Fruit fly (Drosophila melanogaster) whole organism, embryonic: ENCODE results near the gene ato.
A peak's percentile ranks its signal among the peaks of the same experiment; 100 is the strongest.

Experiments used
- Atf3 ChIP-seq: fragments of 200-800 bp; sonication (Bioruptor generic); optimal IDR thresholded peaks from 3 replicates; lab custom pipeline; 2016; ENCODE audit warnings: missing biosample characterization, missing genetic modification characterization
- Awh ChIP-seq: fragments of 200-800 bp; sonication (Bioruptor generic); IDR thresholded peaks from 2 replicates; pipeline ENCODE4, ENCODE4 v1.3.6; 2022; ENCODE audit warnings: missing biosample characterization, missing genetic modification characterization
- B-H2 ChIP-seq: fragments of 200-800 bp; sonication (Bioruptor generic); optimal IDR thresholded peaks from 2 replicates; lab custom pipeline; 2018; ENCODE audit warnings: missing biosample characterization, mild to moderate bottlenecking, missing genetic modification characterization
- CG11247 ChIP-seq: fragments of 200-800 bp; sonication (Bioruptor generic); IDR thresholded peaks from 2 replicates; pipeline ENCODE4 v1.3.6; 2022; ENCODE audit warnings: missing biosample characterization, missing genetic modification characterization
- CG12391 ChIP-seq: fragments of 200-800 bp; sonication (Bioruptor generic); optimal IDR thresholded peaks from 3 replicates; lab custom pipeline; 2018; ENCODE audit warnings: missing biosample characterization, mild to moderate bottlenecking, missing genetic modification characterization, moderate library complexity
- CG14710 ChIP-seq: fragments of 200-800 bp; sonication (Bioruptor generic); optimal IDR thresholded peaks from 3 replicates; lab custom pipeline; 2019; ENCODE audit warnings: missing biosample characterization, mild to moderate bottlenecking, missing genetic modification characterization, moderate library complexity
- CG15696 ChIP-seq: fragments of 200-800 bp; sonication (Bioruptor generic); optimal IDR thresholded peaks from 2 replicates; lab custom pipeline; 2019; ENCODE audit warnings: missing biosample characterization, mild to moderate bottlenecking, missing genetic modification characterization, moderate library complexity
- CG17612 ChIP-seq: fragments of 200-800 bp; sonication (Bioruptor generic); IDR thresholded peaks from 2 replicates; pipeline ENCODE4 v1.3.6; 2022; ENCODE audit warnings: missing biosample characterization, missing genetic modification characterization
- CG4282 ChIP-seq: fragments of 200-800 bp; sonication (Bioruptor generic); optimal IDR thresholded peaks from 2 replicates; lab custom pipeline; 2016; ENCODE audit warnings: missing biosample characterization, missing genetic modification characterization
- CG6689 ChIP-seq: fragments of 200-800 bp; sonication (Bioruptor generic); IDR thresholded peaks from 2 replicates; pipeline ENCODE4 v1.3.6; 2022; ENCODE audit warnings: missing biosample characterization, missing genetic modification characterization
- CG7372 ChIP-seq: fragments of 200-800 bp; sonication (Bioruptor generic); IDR thresholded peaks from 2 replicates; pipeline ENCODE4 v1.3.6; 2022; ENCODE audit warnings: missing biosample characterization, missing genetic modification characterization
- CG7556 ChIP-seq: fragments of 200-800 bp; sonication (Bioruptor generic); optimal IDR thresholded peaks from 2 replicates; lab custom pipeline; 2017; ENCODE audit warnings: missing biosample characterization, mild to moderate bottlenecking, missing genetic modification characterization
- CG7928 ChIP-seq: fragments of 200-800 bp; sonication (Bioruptor generic); optimal IDR thresholded peaks from 2 replicates; lab custom pipeline; 2017; ENCODE audit warnings: missing biosample characterization, mild to moderate bottlenecking, missing genetic modification characterization
- CG9437 ChIP-seq: fragments of 200-800 bp; sonication (Bioruptor generic); optimal IDR thresholded peaks from 2 replicates; lab custom pipeline; 2018; ENCODE audit warnings: missing biosample characterization, mild to moderate bottlenecking, missing genetic modification characterization
- CHES-1-like ChIP-seq: fragments of 200-800 bp; sonication (Bioruptor generic); optimal IDR thresholded peaks from 2 replicates; lab custom pipeline; 2016; ENCODE audit warnings: missing biosample characterization, missing genetic modification characterization
- CoRest ChIP-seq: fragments of 200-800 bp; sonication (Bioruptor generic); optimal IDR thresholded peaks from 3 replicates; lab custom pipeline; 2018; ENCODE audit warnings: missing biosample characterization, mild to moderate bottlenecking, missing genetic modification characterization, moderate library complexity
- ERR ChIP-seq: fragments of 200-800 bp; sonication (Bioruptor generic); optimal IDR thresholded peaks from 2 replicates; lab custom pipeline; 2016; ENCODE audit warnings: missing biosample characterization, missing genetic modification characterization
- Fer3 ChIP-seq: fragments of 200-800 bp; sonication (Bioruptor generic); optimal IDR thresholded peaks from 2 replicates; lab custom pipeline; 2018; ENCODE audit warnings: missing biosample characterization, mild to moderate bottlenecking, missing genetic modification characterization, moderate library complexity
- Gug ChIP-seq: fragments of 200-800 bp; sonication (Bioruptor generic); IDR thresholded peaks from 4 replicates; pipeline ENCODE4 v1.3.6; 2022; ENCODE audit warnings: missing biosample characterization, missing genetic modification characterization
- HLHmδ ChIP-seq: fragments of 200-800 bp; sonication (Bioruptor generic); optimal IDR thresholded peaks from 2 replicates; lab custom pipeline; 2018; ENCODE audit warnings: missing biosample characterization, mild to moderate bottlenecking, missing genetic modification characterization, moderate library complexity
- Hmx ChIP-seq: fragments of 200-800 bp; sonication (Bioruptor generic); optimal IDR thresholded peaks from 2 replicates; lab custom pipeline; 2016; ENCODE audit warnings: missing biosample characterization, missing genetic modification characterization
- Hr78 ChIP-seq, 2 experiments: fragments of 200-800 bp in 1 of 2; fragments of >200 bp in 1 of 2; sonication (Bioruptor generic) in 1 of 2; optimal IDR thresholded peaks; 2 replicates each; lab custom pipeline; 2017 to 2019; ENCODE audit warnings: missing biosample characterization in 2 of 2, missing genetic modification characterization in 2 of 2, mild to moderate bottlenecking in 1 of 2, moderate library complexity in 1 of 2
- Jarid2 ChIP-seq: fragments of 200-800 bp; sonication (Bioruptor generic); optimal IDR thresholded peaks from 3 replicates; lab custom pipeline; 2017; ENCODE audit warnings: mild to moderate bottlenecking, missing biosample characterization, missing genetic modification reagents, missing genetic modification characterization
- MESR4 ChIP-seq: fragments of 200-800 bp; sonication (Bioruptor generic); optimal IDR thresholded peaks from 2 replicates; lab custom pipeline; 2018; ENCODE audit warnings: missing biosample characterization, mild to moderate bottlenecking, missing genetic modification characterization, moderate library complexity
- Med ChIP-seq: fragments of 200-800 bp; sonication (Bioruptor generic); peaks from one replicate; lab custom pipeline; 2016; ENCODE audit warnings: missing biosample characterization, missing genetic modification characterization, mild to moderate bottlenecking, inconsistent platforms, moderate library complexity
- Myb ChIP-seq: fragments of 200-800 bp; sonication (Bioruptor generic); optimal IDR thresholded peaks from 2 replicates; lab custom pipeline; 2016; ENCODE audit warnings: missing biosample characterization, missing genetic modification characterization
- Nf-YB ChIP-seq: fragments of 200-800 bp; sonication (Bioruptor generic); optimal IDR thresholded peaks from 3 replicates; lab custom pipeline; 2019; ENCODE audit warnings: missing biosample characterization, mild to moderate bottlenecking, missing genetic modification characterization, moderate library complexity
- Opbp ChIP-seq: fragments of 200-800 bp; sonication (Bioruptor generic); IDR thresholded peaks from 3 replicates; pipeline ENCODE4 v1.3.6; 2022; ENCODE audit warnings: missing biosample characterization, missing genetic modification characterization; ENCODE audit not compliant: partially characterized antibody
- Pdp1 ChIP-seq, 2 experiments: fragments of 200-800 bp; sonication (Bioruptor generic); optimal IDR thresholded peaks; 3 replicates each; lab custom pipeline; 2016; ENCODE audit warnings: missing biosample characterization in 2 of 2, missing genetic modification characterization in 2 of 2, mild to moderate bottlenecking in 1 of 2, moderate library complexity in 1 of 2
- Ptx1 ChIP-seq: fragments of 200-800 bp; sonication (Bioruptor generic); IDR thresholded peaks from 2 replicates; pipeline ENCODE4 v1.3.6; 2022; ENCODE audit warnings: missing biosample characterization, missing genetic modification characterization
- Ravus ChIP-seq: fragments of 200-800 bp; sonication (Bioruptor generic); IDR thresholded peaks from 2 replicates; pipeline ENCODE4 v1.3.6; 2022; ENCODE audit warnings: missing biosample characterization, missing genetic modification characterization
- Stat92E ChIP-seq, 3 experiments: fragments of >200 bp in 2 of 3; fragments of 200-800 bp in 1 of 3; sonication (Bioruptor generic) in 1 of 3; optimal IDR thresholded peaks; 2 replicates each; lab custom pipeline; 2017 to 2019; ENCODE audit warnings: missing biosample characterization in 3 of 3, missing genetic modification characterization in 3 of 3, mild to moderate bottlenecking in 1 of 3, moderate library complexity in 1 of 3
- Taf1 ChIP-seq: fragments of 200-800 bp; sonication (Bioruptor generic); IDR thresholded peaks from 2 replicates; pipeline ENCODE4 v1.3.6; 2022; ENCODE audit warnings: missing biosample characterization, missing genetic modification characterization
- ase ChIP-seq: fragments of 200-800 bp; sonication (Bioruptor generic); IDR thresholded peaks from 3 replicates; pipeline ENCODE4 v1.3.6; 2022; ENCODE audit warnings: missing biosample characterization, missing genetic modification characterization
- ash1 ChIP-seq: fragments of 200-800 bp; sonication (Bioruptor generic); optimal IDR thresholded peaks from 2 replicates; lab custom pipeline; 2018; ENCODE audit warnings: missing biosample characterization, mild to moderate bottlenecking, missing genetic modification characterization
- ato ChIP-seq: fragments of 200-800 bp; sonication (Bioruptor generic); IDR thresholded peaks from 2 replicates; pipeline ENCODE4 v1.3.6; 2022; ENCODE audit warnings: missing biosample characterization, missing genetic modification characterization; ENCODE audit not compliant: partially characterized antibody
- cad ChIP-seq: fragments of >200 bp; optimal IDR thresholded peaks from 2 replicates; lab custom pipeline; 2017; ENCODE audit warnings: missing biosample characterization, missing genetic modification characterization
- crol ChIP-seq: fragments of 200-800 bp; sonication (Bioruptor generic); IDR thresholded peaks from 2 replicates; pipeline ENCODE4 v1.3.6; 2022; ENCODE audit warnings: missing biosample characterization, missing genetic modification characterization
- da ChIP-seq: fragments of 200-800 bp; sonication (Bioruptor generic); optimal IDR thresholded peaks from 2 replicates; lab custom pipeline; 2016; ENCODE audit warnings: missing biosample characterization, missing genetic modification characterization
- dmrt99B ChIP-seq: fragments of 200-800 bp; sonication (Bioruptor generic); optimal IDR thresholded peaks from 2 replicates; lab custom pipeline; 2018; ENCODE audit warnings: missing biosample characterization, mild to moderate bottlenecking, missing genetic modification characterization, moderate library complexity
- dpn ChIP-seq, 2 experiments: fragments of 200-800 bp; sonication (Bioruptor generic); optimal IDR thresholded peaks; 3 replicates each; lab custom pipeline; 2016; ENCODE audit warnings: missing biosample characterization in 2 of 2, missing genetic modification characterization in 2 of 2
- en ChIP-seq: fragments of 200-800 bp; sonication (Bioruptor generic); optimal IDR thresholded peaks from 2 replicates; lab custom pipeline; 2016; ENCODE audit warnings: missing biosample characterization, missing genetic modification characterization
- ewg ChIP-seq: fragments of 200-800 bp; sonication (Bioruptor generic); optimal IDR thresholded peaks from 3 replicates; lab custom pipeline; 2017; ENCODE audit warnings: mild to moderate bottlenecking, missing biosample characterization, missing genetic modification reagents, missing genetic modification characterization
- ftz-f1 ChIP-seq: fragments of 200-800 bp; sonication (Bioruptor generic); optimal IDR thresholded peaks from 2 replicates; lab custom pipeline; 2016; ENCODE audit warnings: missing biosample characterization, missing genetic modification characterization
- gem ChIP-seq: fragments of 200-800 bp; sonication (Bioruptor generic); optimal IDR thresholded peaks from 2 replicates; lab custom pipeline; 2019; ENCODE audit warnings: missing biosample characterization, mild to moderate bottlenecking, missing genetic modification characterization, moderate library complexity
- gfzf ChIP-seq: fragments of 200-800 bp; sonication (Bioruptor generic); optimal IDR thresholded peaks from 2 replicates; lab custom pipeline; 2016; ENCODE audit warnings: missing biosample characterization, mild to moderate bottlenecking, missing genetic modification characterization, moderate library complexity
- inv ChIP-seq: fragments of 200-800 bp; sonication (Bioruptor generic); IDR thresholded peaks from 2 replicates; pipeline ENCODE4 v1.3.6; 2022; ENCODE audit warnings: missing biosample characterization, missing genetic modification characterization; ENCODE audit not compliant: partially characterized antibody
- pb ChIP-seq: fragments of 200-800 bp; sonication (Bioruptor generic); optimal IDR thresholded peaks from 3 replicates; lab custom pipeline; 2016; ENCODE audit warnings: missing biosample characterization, missing genetic modification characterization
- pho ChIP-seq: fragments of 200-800 bp; sonication (Bioruptor generic); optimal IDR thresholded peaks from 2 replicates; lab custom pipeline; 2016; ENCODE audit warnings: missing biosample characterization, missing genetic modification characterization
- salm ChIP-seq: fragments of 200-800 bp; sonication (Bioruptor generic); optimal IDR thresholded peaks from 2 replicates; lab custom pipeline; 2018; ENCODE audit warnings: missing biosample characterization, mild to moderate bottlenecking, missing genetic modification characterization
- sima ChIP-seq: fragments of 200-800 bp; sonication (Bioruptor generic); optimal IDR thresholded peaks from 2 replicates; lab custom pipeline; 2016; ENCODE audit warnings: missing biosample characterization, missing genetic modification characterization

The ato gene

DNA sequence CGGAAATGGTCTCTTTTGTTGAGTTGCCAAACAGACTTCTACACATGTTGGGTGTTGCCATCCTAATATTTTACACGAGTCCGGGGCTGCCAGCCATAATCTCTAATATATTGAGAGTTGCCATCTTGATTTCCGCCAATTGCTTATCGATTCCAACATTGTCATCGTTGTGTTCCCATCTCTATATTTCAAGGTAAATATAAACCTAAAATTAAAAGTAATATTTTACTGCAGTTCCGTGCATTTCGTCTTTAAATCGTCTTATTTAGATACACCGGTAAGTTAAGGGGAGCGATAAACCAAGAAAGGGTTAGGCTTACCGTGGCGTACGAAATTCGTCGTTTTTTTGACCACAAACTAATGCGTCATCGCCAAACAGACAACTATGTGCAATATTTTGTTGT, 44.5 kb upstream of the ato start, which contains the start of gene PolI (continued):
- TF ChIP-seq HLHmδ (no peak), CHES-1-like (GFP tag; lab: Kevin White, UChicago) (peak; percentile 27), Atf3 (no peak), CoRest (peak; percentile 41), crol (GFP tag; lab: Robert Waterston, UW) (no peak), Fer3 (tag; lab: Kevin White, UChicago) (no peak), Hr78 (GFP tag; optimal IDR thresholded peaks at IDR 0.05; lab: Kevin White, UChicago) (no peak), ERR (GFP tag; lab: Kevin White, UChicago) (no peak), Gug (GFP tag; lab: Robert Waterston, UW) (no peak), CG7928 (GFP tag; lab: Kevin White, UChicago) (no peak), Opbp (GFP tag; lab: Robert Waterston, UW) (peak; percentile 59; the same call in 2 of the 3 replicates), Taf1 (no peak), ash1 (GFP tag; lab: Kevin White, UChicago) (no peak), Ptx1 (GFP tag; lab: Robert Waterston, UW) (no peak), CG15696 (tag; lab: Kevin White, UChicago) (peak; percentile 35), CG11247 (no peak), Jarid2 (GFP tag; lab: Kevin White, UChicago) (no peak), Nf-YB (GFP tag; lab: Kevin White, UChicago) (peak; percentile 42), B-H2 (GFP tag; lab: Kevin White, UChicago) (peak; percentile 70), CG6689 (GFP tag; lab: Robert Waterston, UW) (no peak), da (no peak), pho (GFP tag; lab: Kevin White, UChicago) (peak; percentile 45), CG12391 (tag; lab: Kevin White, UChicago) (peak; percentile 20), inv (GFP tag; lab: Robert Waterston, UW) (peak; percentile 20; the same call in 1 of the 2 replicates), ato (GFP tag; lab: Robert Waterston, UW) (peak; percentile 5; the same call in 1 of the 2 replicates), cad (GFP tag; lab: Kevin White, UChicago) (no peak), gem (tag; lab: Kevin White, UChicago) (no peak), MESR4 (GFP tag; lab: Kevin White, UChicago) (peak; percentile 88), Myb (peak; percentile 99), salm (tag; lab: Kevin White, UChicago) (peak; percentile 11), en (GFP tag; lab: Kevin White, UChicago) (no peak), CG9437 (GFP tag; lab: Kevin White, UChicago) (no peak), dpn (GFP tag; optimal IDR thresholded peaks at IDR 0.05; lab: Kevin White, UChicago) (peak in 1 of 2 experiments; percentile 23), CG17612 (no peak), CG7556 (GFP tag; lab: Kevin White, UChicago) (no peak), ase (no peak), ftz-f1 (GFP tag; lab: Kevin White, UChicago) (peak; percentile 95), Med (GFP tag; lab: Kevin White, UChicago) (peak; percentile 84), sima (GFP tag; lab: Kevin White, UChicago) (no peak), Pdp1 (GFP tag; optimal IDR thresholded peaks at IDR 0.05; lab: Kevin White, UChicago) (peak in 1 of 2 experiments; percentile 14), CG4282 (GFP tag; lab: Kevin White, UChicago) (no peak), dmrt99B (no peak), CG7372 (no peak), pb (no peak), Hmx (no peak), ewg (GFP tag; lab: Kevin White, UChicago) (no peak), Ravus (GFP tag; lab: Robert Waterston, UW) (no peak), Awh (no peak), Stat92E (GFP tag; optimal IDR thresholded peaks at IDR 0.05; lab: Kevin White, UChicago) (no peak), CG14710 (tag; lab: Kevin White, UChicago) (peak; percentile 68), gfzf (GFP tag; lab: Kevin White, UChicago) (peak; percentile 29)
